Worm (Caenorhabditis elegans) whole organism, young adult: ENCODE measurements around the gene oac-1.

Experiments used
- C06A6.2 ChIP-seq: fragments of 200-800 bp; sonication (Bioruptor generic); conservative IDR thresholded peaks from 2 replicates; pipeline ENCODE4 v1.3.6; 2022; ENCODE audit warnings: missing genetic modification characterization, missing compliant biosample characterization
- F23B12.7 ChIP-seq: sonication (generic microtip); optimal IDR thresholded peaks from 2 replicates; lab custom pipeline; 2017; ENCODE audit warnings: missing genetic modification characterization, mild to moderate bottlenecking, missing compliant biosample characterization, antibody characterized with exemption, moderate library complexity; ENCODE audit not compliant: insufficient read depth
- F39B2.1 ChIP-seq: fragments of 200-800 bp; sonication (Bioruptor generic); IDR thresholded peaks from 2 replicates; pipeline ENCODE4 v1.3.6; 2022; ENCODE audit warnings: missing genetic modification reagents, missing genetic modification characterization, missing compliant biosample characterization
- F55B11.4 ChIP-seq: sonication (generic microtip); optimal IDR thresholded peaks from 2 replicates; lab custom pipeline; 2016; ENCODE audit warnings: missing compliant biosample characterization, missing genetic modification characterization, borderline replicate concordance; ENCODE audit not compliant: insufficient read depth
- F57C9.4 ChIP-seq: sonication (generic microtip); optimal IDR thresholded peaks from 2 replicates; lab custom pipeline; 2017; ENCODE audit warnings: mild to moderate bottlenecking, missing genetic modification characterization, missing compliant biosample characterization
- Y53F4B.3 ChIP-seq: fragments of 200-800 bp; sonication (Bioruptor generic); IDR thresholded peaks from 2 replicates; pipeline ENCODE4 v1.3.6; 2022; ENCODE audit warnings: missing genetic modification reagents, missing genetic modification characterization, missing compliant biosample characterization
- Y56A3A.18 ChIP-seq: fragments of 200-800 bp; sonication (Bioruptor generic); IDR thresholded peaks from 2 replicates; pipeline ENCODE4 v1.3.6; 2022; ENCODE audit warnings: missing genetic modification reagents, missing genetic modification characterization, missing compliant biosample characterization
- ama-1 ChIP-seq, 3 experiments: fragments of 150-350 bp in 1 of 3; sonication (generic microtip) in 2 of 3; optimal IDR thresholded peaks; 2 replicates each; lab custom pipeline; 2014 to 2018; ENCODE audit warnings: missing biosample characterization in 2 of 3, missing genetic modification characterization in 2 of 3, missing genetic modification reagents in 2 of 3
- aptf-2 ChIP-seq: fragments of 200-800 bp; sonication (Bioruptor generic); conservative IDR thresholded peaks from 2 replicates; pipeline ENCODE4 v1.3.6; 2022; ENCODE audit warnings: missing genetic modification reagents, missing genetic modification characterization, missing compliant biosample characterization
- atf-7 ChIP-seq: sonication (generic microtip); optimal IDR thresholded peaks from 2 replicates; lab custom pipeline; 2017; ENCODE audit warnings: mild to moderate bottlenecking, missing genetic modification characterization, missing compliant biosample characterization
- bed-2 ChIP-seq: fragments of 200-800 bp; sonication (Bioruptor generic); IDR thresholded peaks from 2 replicates; pipeline ENCODE4 v1.3.6; 2022; ENCODE audit warnings: missing genetic modification reagents, missing genetic modification characterization, missing compliant biosample characterization
- ccch-3 ChIP-seq: fragments of 200-800 bp; sonication (Bioruptor generic); optimal IDR thresholded peaks from 2 replicates; lab custom pipeline; 2018; ENCODE audit warnings: mild to moderate bottlenecking, missing genetic modification characterization, missing compliant biosample characterization
- cebp-1 ChIP-seq, 2 experiments: fragments of 200-800 bp in 1 of 2; sonication (Bioruptor generic) in 1 of 2; sonication (generic microtip) in 1 of 2; IDR thresholded peaks in 1 of 2; optimal IDR thresholded peaks in 1 of 2; 2 replicates each; pipeline versions ENCODE4 v1.3.6 to Lab custom; 2017 to 2022; ENCODE audit warnings: missing compliant biosample characterization in 2 of 2, missing genetic modification characterization in 2 of 2, mild to moderate bottlenecking in 1 of 2, missing genetic modification reagents in 1 of 2, moderate library complexity in 1 of 2
- ceh-40 ChIP-seq: fragments of 200-800 bp; sonication (Bioruptor generic); IDR thresholded peaks from 2 replicates; pipeline ENCODE4 v1.3.6; 2022; ENCODE audit warnings: missing genetic modification characterization, missing compliant biosample characterization
- ceh-58 ChIP-seq: fragments of 200-800 bp; sonication (Bioruptor generic); IDR thresholded peaks from 2 replicates; pipeline ENCODE4 v1.3.6; 2022; ENCODE audit warnings: missing genetic modification characterization, missing compliant biosample characterization
- ceh-79 ChIP-seq: sonication (generic microtip); optimal IDR thresholded peaks from 2 replicates; lab custom pipeline; 2017; ENCODE audit warnings: mild to moderate bottlenecking, missing genetic modification characterization, missing compliant biosample characterization
- ceh-91 ChIP-seq: fragments of 200-800 bp; sonication (Bioruptor generic); IDR thresholded peaks from 2 replicates; pipeline ENCODE4 v1.3.6; 2022; ENCODE audit warnings: missing genetic modification reagents, missing genetic modification characterization, missing compliant biosample characterization
- dpff-1 ChIP-seq: sonication (generic microtip); optimal IDR thresholded peaks from 2 replicates; lab custom pipeline; 2017; ENCODE audit warnings: mild to moderate bottlenecking, missing genetic modification characterization, missing compliant biosample characterization
- dpl-1 ChIP-seq: fragments of 150-350 bp; optimal IDR thresholded peaks from 2 replicates; lab custom pipeline; 2014; ENCODE audit warnings: missing biosample characterization, missing genetic modification reagents, missing genetic modification characterization
- egl-18 ChIP-seq: fragments of 200-800 bp; sonication (Bioruptor generic); IDR thresholded peaks from 2 replicates; pipeline ENCODE4 v1.3.6; 2022; ENCODE audit warnings: missing genetic modification reagents, missing genetic modification characterization, missing compliant biosample characterization
- egrh-3 ChIP-seq: fragments of 200-800 bp; sonication (Bioruptor generic); IDR thresholded peaks from 2 replicates; pipeline ENCODE4 v1.3.6; 2022; ENCODE audit warnings: missing genetic modification reagents, missing genetic modification characterization, missing compliant biosample characterization
- him-1 ChIP-seq: sonication (generic microtip); optimal IDR thresholded peaks from 2 replicates; lab custom pipeline; 2016; ENCODE audit warnings: missing genotype, missing genetic modification reagents, missing genetic modification characterization, missing compliant biosample characterization
- hlh-12 ChIP-seq: sonication (generic microtip); optimal IDR thresholded peaks from 2 replicates; lab custom pipeline; 2016; ENCODE audit warnings: missing genetic modification characterization, missing compliant biosample characterization
- lag-1 ChIP-seq: fragments of 200-800 bp; sonication (Bioruptor generic); IDR thresholded peaks from 2 replicates; pipeline ENCODE4 v1.3.6; 2022; ENCODE audit warnings: missing genetic modification reagents, missing genetic modification characterization, missing compliant biosample characterization
- let-607 ChIP-seq, 2 experiments: fragments of 200-800 bp in 1 of 2; sonication (Bioruptor generic) in 1 of 2; sonication (generic microtip) in 1 of 2; optimal IDR thresholded peaks; 2 replicates each; lab custom pipeline; 2016 to 2018; ENCODE audit warnings: mild to moderate bottlenecking in 2 of 2, missing compliant biosample characterization in 2 of 2, missing genetic modification characterization in 2 of 2, moderate library complexity in 2 of 2, missing genotype in 1 of 2
- lin-26 ChIP-seq: fragments of 200-800 bp; sonication (Bioruptor generic); IDR thresholded peaks from 2 replicates; pipeline ENCODE4 v1.3.6; 2022; ENCODE audit warnings: missing genetic modification reagents, missing genetic modification characterization, missing compliant biosample characterization
- lin-35 ChIP-seq, 3 experiments: fragments of 150-350 bp in 2 of 3; sonication (generic microtip) in 1 of 3; optimal IDR thresholded peaks; 2 replicates each; lab custom pipeline; 2014 to 2018; ENCODE audit warnings: missing biosample characterization in 3 of 3, missing genetic modification characterization in 3 of 3, missing genetic modification reagents in 3 of 3
- lsy-27 ChIP-seq: sonication (generic microtip); optimal IDR thresholded peaks from 2 replicates; lab custom pipeline; 2017; ENCODE audit warnings: missing genetic modification characterization, mild to moderate bottlenecking, missing compliant biosample characterization, antibody characterized with exemption, missing genotype, borderline replicate concordance; ENCODE audit not compliant: insufficient read depth
- madf-3 ChIP-seq: fragments of 200-800 bp; sonication (Bioruptor generic); IDR thresholded peaks from 2 replicates; pipeline ENCODE4 v1.3.6; 2022; ENCODE audit warnings: missing genetic modification reagents, missing genetic modification characterization, missing compliant biosample characterization
- madf-6 ChIP-seq: fragments of 200-800 bp; sonication (Bioruptor generic); IDR thresholded peaks from 2 replicates; pipeline ENCODE4 v1.3.6; 2022; ENCODE audit warnings: missing genetic modification reagents, missing genetic modification characterization, missing compliant biosample characterization
- madf-8 ChIP-seq: fragments of 200-800 bp; sonication (Bioruptor generic); conservative IDR thresholded peaks from 2 replicates; pipeline ENCODE4 v1.3.6; 2022; ENCODE audit warnings: missing genetic modification reagents, missing genetic modification characterization, missing compliant biosample characterization
- mel-28 ChIP-seq: sonication (generic microtip); optimal IDR thresholded peaks from 2 replicates; lab custom pipeline; 2016; ENCODE audit warnings: borderline replicate concordance, mild to moderate bottlenecking, missing genetic modification characterization, missing compliant biosample characterization
- mes-4 ChIP-seq: sonication (generic microtip); optimal IDR thresholded peaks from 2 replicates; lab custom pipeline; 2016; ENCODE audit warnings: missing genotype, missing genetic modification characterization, missing compliant biosample characterization
- pbrm-1 ChIP-seq: fragments of 200-800 bp; sonication (Bioruptor generic); IDR thresholded peaks from 2 replicates; pipeline ENCODE4 v1.3.6; 2022; ENCODE audit warnings: missing genetic modification reagents, missing genetic modification characterization, missing compliant biosample characterization
- pha-4 ChIP-seq: fragments of 150-350 bp; sonication (generic microtip); optimal IDR thresholded peaks from 2 replicates; lab custom pipeline; 2014; ENCODE audit warnings: missing biosample characterization, missing genetic modification reagents, missing genetic modification characterization
- repo-1 ChIP-seq: sonication (generic microtip); optimal IDR thresholded peaks from 2 replicates; lab custom pipeline; 2017; ENCODE audit warnings: mild to moderate bottlenecking, missing genetic modification characterization, missing compliant biosample characterization
- rpc-1 ChIP-seq, 2 experiments: fragments of 150-350 bp in 1 of 2; sonication (generic microtip) in 1 of 2; optimal IDR thresholded peaks; 2 replicates each; lab custom pipeline; 2014 to 2018; ENCODE audit warnings: missing biosample characterization in 1 of 2, missing genetic modification characterization in 1 of 2, missing genetic modification reagents in 1 of 2, missing genotype in 1 of 2
- snpc-1.1 ChIP-seq: sonication (generic microtip); optimal IDR thresholded peaks from 2 replicates; lab custom pipeline; 2017; ENCODE audit warnings: missing genetic modification characterization, mild to moderate bottlenecking, missing compliant biosample characterization, antibody characterized with exemption, moderate library complexity, missing genotype, missing genetic modification reagents; ENCODE audit not compliant: insufficient read depth
- snpc-3.4 ChIP-seq: sonication (generic microtip); optimal IDR thresholded peaks from 2 replicates; lab custom pipeline; 2017; ENCODE audit warnings: missing genetic modification characterization, mild to moderate bottlenecking, missing compliant biosample characterization, antibody characterized with exemption, moderate library complexity, missing genotype, missing genetic modification reagents
- snpc-4 ChIP-seq, 5 experiments: fragments of 150-350 bp in 1 of 5; sonication (generic microtip) in 4 of 5; optimal IDR thresholded peaks; 2 replicates each; lab custom pipeline; 2014 to 2018; ENCODE audit warnings: missing genetic modification characterization in 5 of 5, missing biosample characterization in 3 of 5, antibody characterized with exemption in 2 of 5, mild to moderate bottlenecking in 2 of 5, missing compliant biosample characterization in 2 of 5, missing genotype in 2 of 5, moderate library complexity in 2 of 5, missing genetic modification reagents in 1 of 5
- tbp1 ChIP-seq: fragments of 200-800 bp; sonication (Bioruptor generic); optimal IDR thresholded peaks from 2 replicates; lab custom pipeline; 2018; ENCODE audit warnings: mild to moderate bottlenecking, missing genetic modification characterization, missing compliant biosample characterization
- zim-3 ChIP-seq: sonication (generic microtip); optimal IDR thresholded peaks from 2 replicates; lab custom pipeline; 2017; ENCODE audit warnings: mild to moderate bottlenecking, missing genetic modification characterization, moderate library complexity, missing compliant biosample characterization
- ztf-26 ChIP-seq: sonication (generic microtip); optimal IDR thresholded peaks from 2 replicates; lab custom pipeline; 2017; ENCODE audit warnings: missing genetic modification characterization, missing compliant biosample characterization
- ztf-3 ChIP-seq: fragments of 200-800 bp; sonication (Bioruptor generic); optimal IDR thresholded peaks from 2 replicates; lab custom pipeline; 2018; ENCODE audit warnings: mild to moderate bottlenecking, missing genetic modification characterization, missing compliant biosample characterization

Gene oac-1

ce11 chrV:19522551-19523137, 33.1 kb downstream of the oac-1 start (continued):
- TF ChIP-seq F55B11.4, result no peak
- TF ChIP-seq atf-7 (tag; lab: Kevin White, UChicago), result peak; percentile 100
- TF ChIP-seq madf-3, result 0 out of 2 replicates have a peak, but pooled peaks have one; percentile 2
- peak in 1 of 2 experiments; percentile 63 for TF ChIP-seq let-607 (tag; optimal IDR thresholded peaks at IDR 0.05; lab: Kevin White, UChicago)
- TF ChIP-seq dpff-1 (tag; lab: Kevin White, UChicago), result no peak
- no peak for TF ChIP-seq him-1 (tag; lab: Kevin White, UChicago)
- no peak for TF ChIP-seq dpl-1 (GFP tag; lab: Kevin White, UChicago)
- no peak; the same call in 1 of the 2 replicates for TF ChIP-seq cebp-1 (GFP tag; IDR thresholded peaks at IDR 0.05; lab: Robert Waterston, UW)
- TF ChIP-seq cebp-1 (tag; optimal IDR thresholded peaks at IDR 0.05; lab: Kevin White, UChicago), result peak; percentile 82
- peak; percentile 87; the same call in 1 of the 2 replicates for TF ChIP-seq pbrm-1 (GFP tag; lab: Robert Waterston, UW)
- TF ChIP-seq F23B12.7 (tag; lab: Kevin White, UChicago), result no peak
- TF ChIP-seq hlh-12, result no peak
- TF ChIP-seq lag-1, result no peak
- no peak for TF ChIP-seq madf-8 (GFP tag; lab: Robert Waterston, UW)
- no peak for TF ChIP-seq snpc-3.4 (tag; lab: Kevin White, UChicago)
- TF ChIP-seq F57C9.4, result no peak
- no peak for TF ChIP-seq snpc-1.1
- peak; percentile 68 for TF ChIP-seq tbp1
- TF ChIP-seq ceh-79 (tag; lab: Kevin White, UChicago), result no peak
- 0 out of 2 replicates have a peak, but pooled peaks have one; percentile 68 for TF ChIP-seq ceh-58 (GFP tag; lab: Robert Waterston, UW)
- peak; percentile 29 for TF ChIP-seq rpc-1 (optimal IDR thresholded peaks at IDR 0.05; lab: Kevin White, UChicago)
- no peak for TF ChIP-seq rpc-1 (tag; optimal IDR thresholded peaks at IDR 0.05; lab: Kevin White, UChicago)
- TF ChIP-seq ccch-3, result no peak
- no peak for TF ChIP-seq pha-4
- TF ChIP-seq zim-3 (tag; lab: Kevin White, UChicago), result peak; percentile 70
- TF ChIP-seq snpc-4 (GFP tag; optimal IDR thresholded peaks at IDR 0.05; lab: Kevin White, UChicago), result no peak
- TF ChIP-seq snpc-4 (tag; optimal IDR thresholded peaks at IDR 0.05; lab: Kevin White, UChicago), result peak in 2 of 4 experiments; percentile 56 to 60
- peak; percentile 84 for TF ChIP-seq ztf-3 (GFP tag; lab: Kevin White, UChicago)
- peak; percentile 33; the same call in 1 of the 2 replicates for TF ChIP-seq egrh-3 (GFP tag; lab: Robert Waterston, UW)
- TF ChIP-seq C06A6.2, result peak; percentile 90
- TF ChIP-seq F39B2.1, result no peak
- no peak for TF ChIP-seq lsy-27 (tag; lab: Kevin White, UChicago)
- no peak for TF ChIP-seq Y53F4B.3 (GFP tag; lab: Robert Waterston, UW)
- peak; percentile 48; the same call in 1 of the 2 replicates for TF ChIP-seq lin-26
- no peak for TF ChIP-seq bed-2 (GFP tag; lab: Robert Waterston, UW)
- peak in 1 of 3 experiments; percentile 39 for TF ChIP-seq lin-35 (GFP tag; optimal IDR thresholded peaks at IDR 0.05; lab: Kevin White, UChicago)
- TF ChIP-seq ama-1 (optimal IDR thresholded peaks at IDR 0.05; lab: Kevin White, UChicago), result peak; percentile 89
- no peak for TF ChIP-seq ama-1 (GFP tag; optimal IDR thresholded peaks at IDR 0.05; lab: Kevin White, UChicago)
- no peak for TF ChIP-seq ceh-40 (GFP tag; lab: Robert Waterston, UW)
- peak; percentile 38; the same call in 1 of the 2 replicates for TF ChIP-seq madf-6 (GFP tag; lab: Robert Waterston, UW)
- TF ChIP-seq mes-4 (tag; lab: Kevin White, UChicago), result no peak
- TF ChIP-seq ztf-26, result peak; percentile 96
- no peak for TF ChIP-seq ceh-91 (GFP tag; lab: Robert Waterston, UW)
- TF ChIP-seq egl-18 (GFP tag; lab: Robert Waterston, UW), result 0 out of 2 replicates have a peak, but pooled peaks have one; percentile 18
- TF ChIP-seq aptf-2, result no peak
- peak; percentile 66 for TF ChIP-seq repo-1 (tag; lab: Kevin White, UChicago)
- peak; percentile 37 for TF ChIP-seq mel-28 (tag; lab: Kevin White, UChicago)
- TF ChIP-seq Y56A3A.18 (GFP tag; lab: Robert Waterston, UW), result 0 out of 2 replicates have a peak, but pooled peaks have one; percentile 72
